Worm (Caenorhabditis elegans) whole organism, L3 larva: ENCODE data around the gene T05C12.4.

Experiments used
- R02D3.7 ChIP-seq: fragments of 150-350 bp; optimal IDR thresholded peaks from 2 replicates; lab custom pipeline; 2014; ENCODE audit warnings: missing biosample characterization, missing genetic modification characterization
- ZK546.5 ChIP-seq: sonication (generic microtip); optimal IDR thresholded peaks from 2 replicates; lab custom pipeline; 2017; ENCODE audit warnings: missing biosample characterization, missing genetic modification characterization
- aly-2 ChIP-seq: fragments of 150-350 bp; optimal IDR thresholded peaks from 2 replicates; lab custom pipeline; 2014; ENCODE audit warnings: missing biosample characterization, missing genetic modification characterization
- ama-1 ChIP-seq: fragments of 150-350 bp; optimal IDR thresholded peaks from 2 replicates; lab custom pipeline; 2018
- ceh-28 ChIP-seq: fragments of 150-350 bp; optimal IDR thresholded peaks from 2 replicates; lab custom pipeline; 2014; ENCODE audit warnings: missing biosample characterization, missing genetic modification reagents, missing genetic modification characterization
- ceh-82 ChIP-seq: fragments of 150-350 bp; optimal IDR thresholded peaks from 2 replicates; lab custom pipeline; 2014; ENCODE audit warnings: missing biosample characterization, missing genetic modification characterization
- ceh-9 ChIP-seq: sonication (generic microtip); optimal IDR thresholded peaks from 2 replicates; lab custom pipeline; 2018; ENCODE audit warnings: missing biosample characterization, missing genetic modification characterization
- daf-12 ChIP-seq: fragments of 150-350 bp; optimal IDR thresholded peaks from 2 replicates; lab custom pipeline; 2014; ENCODE audit warnings: missing biosample characterization, missing genetic modification reagents, missing genetic modification characterization
- elt-2 ChIP-seq: sonication (generic microtip); optimal IDR thresholded peaks from 2 replicates; lab custom pipeline; 2016; ENCODE audit warnings: missing genetic modification reagents, mild to moderate bottlenecking, missing genetic modification characterization, missing compliant biosample characterization
- elt-3 ChIP-seq, 3 experiments: fragments of 150-350 bp in 1 of 3; sonication (generic microtip) in 2 of 3; optimal IDR thresholded peaks; 2 replicates in 2 of 3; 4 replicates in 1 of 3; lab custom pipeline; 2014 to 2017; ENCODE audit warnings: missing biosample characterization in 3 of 3, missing genetic modification characterization in 3 of 3
- fos-1 ChIP-seq: fragments of 150-350 bp; optimal IDR thresholded peaks from 2 replicates; lab custom pipeline; 2014; ENCODE audit warnings: missing biosample characterization, missing genetic modification characterization
- hmg-11 ChIP-seq: sonication (generic microtip); optimal IDR thresholded peaks from 2 replicates; lab custom pipeline; 2016; ENCODE audit warnings: missing genetic modification characterization, missing compliant biosample characterization
- jun-1 ChIP-seq: fragments of 150-350 bp; optimal IDR thresholded peaks from 2 replicates; lab custom pipeline; 2014; ENCODE audit warnings: missing biosample characterization, missing genetic modification reagents, missing genetic modification characterization
- lin-39 ChIP-seq: fragments of 150-350 bp; optimal IDR thresholded peaks from 2 replicates; lab custom pipeline; 2018; ENCODE audit warnings: missing biosample characterization, missing genetic modification reagents, missing genetic modification characterization
- mdl-1 ChIP-seq: fragments of 150-350 bp; optimal IDR thresholded peaks from 2 replicates; lab custom pipeline; 2014; ENCODE audit warnings: missing biosample characterization, missing genetic modification characterization
- mml-1 ChIP-seq: fragments of 150-350 bp; sonication (generic microtip); optimal IDR thresholded peaks from 3 replicates; lab custom pipeline; 2014; ENCODE audit warnings: missing biosample characterization, missing genetic modification characterization
- nhr-11 ChIP-seq: fragments of 150-350 bp; optimal IDR thresholded peaks from 2 replicates; lab custom pipeline; 2014; ENCODE audit warnings: missing biosample characterization, missing genetic modification characterization
- nhr-12 ChIP-seq: fragments of 150-350 bp; optimal IDR thresholded peaks from 2 replicates; lab custom pipeline; 2014; ENCODE audit warnings: missing biosample characterization, missing genetic modification characterization
- nhr-23 ChIP-seq: fragments of 150-350 bp; optimal IDR thresholded peaks from 2 replicates; lab custom pipeline; 2014; ENCODE audit warnings: missing biosample characterization, missing genetic modification reagents, missing genetic modification characterization
- pha-4 ChIP-seq: fragments of 150-350 bp; optimal IDR thresholded peaks from 2 replicates; lab custom pipeline; 2014; ENCODE audit warnings: missing biosample characterization, missing genetic modification reagents, missing genetic modification characterization
- sea-2 ChIP-seq: fragments of 150-350 bp; sonication (generic microtip); optimal IDR thresholded peaks from 4 replicates; lab custom pipeline; 2014; ENCODE audit warnings: missing biosample characterization, missing genetic modification reagents, missing genetic modification characterization
- skn-1 ChIP-seq: fragments of 150-350 bp; optimal IDR thresholded peaks from 2 replicates; lab custom pipeline; 2014; ENCODE audit warnings: missing biosample characterization, missing genetic modification characterization
- snpc-4 ChIP-seq: fragments of 150-350 bp; optimal IDR thresholded peaks from 2 replicates; lab custom pipeline; 2014; ENCODE audit warnings: missing biosample characterization, missing genetic modification characterization
- unc-39 ChIP-seq: sonication (generic microtip); optimal IDR thresholded peaks from 4 replicates; lab custom pipeline; 2017; ENCODE audit warnings: missing biosample characterization, missing genetic modification characterization
- unc-62 ChIP-seq: fragments of 150-350 bp; sonication (generic microtip); optimal IDR thresholded peaks from 4 replicates; lab custom pipeline; 2014; ENCODE audit warnings: missing biosample characterization, missing genetic modification reagents, missing genetic modification characterization
- ztf-4 ChIP-seq: fragments of 150-350 bp; optimal IDR thresholded peaks from 2 replicates; lab custom pipeline; 2014; ENCODE audit warnings: missing biosample characterization, missing genetic modification characterization

Gene T05C12.4

ce11 chrII:8128273-8129039, 51.7 kb downstream of the T05C12.4 start (continued):
- peak; percentile 69 for TF ChIP-seq pha-4 (tag; lab: Kevin White, UChicago)
- TF ChIP-seq ceh-82 (tag; lab: Kevin White, UChicago), result no peak
- TF ChIP-seq skn-1, result peak; percentile 27
- peak; percentile 49 for TF ChIP-seq nhr-23
- no peak for TF ChIP-seq sea-2 (GFP tag; lab: Kevin White, UChicago)
- peak in 1 of 3 experiments; percentile 52 for TF ChIP-seq elt-3 (tag; optimal IDR thresholded peaks at IDR 0.05; lab: Kevin White, UChicago)
- no peak for TF ChIP-seq mml-1 (tag; lab: Kevin White, UChicago)
- no peak for TF ChIP-seq nhr-12
- no peak for TF ChIP-seq daf-12 (tag; lab: Kevin White, UChicago)
- peak; percentile 42 for TF ChIP-seq unc-62
- no peak for TF ChIP-seq R02D3.7 (tag; lab: Kevin White, UChicago)
- peak; percentile 50 for TF ChIP-seq ztf-4
- peak; percentile 40 for TF ChIP-seq ama-1 (lab: Kevin White, UChicago)
- TF ChIP-seq elt-2, result peak; percentile 35
- TF ChIP-seq ZK546.5 (tag; lab: Kevin White, UChicago), result no peak

- no peak for TF ChIP-seq lin-39
- TF ChIP-seq nhr-11 (tag; lab: Kevin White, UChicago), result no peak
- TF ChIP-seq ceh-9 (tag; lab: Kevin White, UChicago), result no peak
- no peak for TF ChIP-seq elt-3 (tag; optimal IDR thresholded peaks at IDR 0.05; lab: Kevin White, UChicago)
- no peak for TF ChIP-seq mdl-1 (tag; lab: Kevin White, UChicago)
- no peak for TF ChIP-seq snpc-4 (tag; lab: Kevin White, UChicago)
- TF ChIP-seq nhr-23, result no peak
- no peak for TF ChIP-seq hmg-11 (tag; lab: Kevin White, UChicago)
- no peak for TF ChIP-seq unc-62
- no peak for TF ChIP-seq aly-2 (tag; lab: Kevin White, UChicago)
- no peak for TF ChIP-seq ama-1 (lab: Kevin White, UChicago)
- TF ChIP-seq unc-39 (tag; lab: Kevin White, UChicago), result no peak
- no peak for TF ChIP-seq ceh-28 (tag; lab: Kevin White, UChicago)
- no peak for TF ChIP-seq sea-2 (GFP tag; lab: Kevin White, UChicago)
- TF ChIP-seq fos-1 (tag; lab: Kevin White, UChicago), result no peak
- no peak for TF ChIP-seq jun-1 (tag; lab: Kevin White, UChicago)
Measured at ce11 chrII:8127794-8128193, 52.4 kb downstream of the T05C12.4 start.
